Worm (Caenorhabditis elegans) whole organism, L4 larva: ENCODE measurements around the gene F38E11.6.

Experiments
- F26F4.8 ChIP-seq: fragments of 200-800 bp; sonication (Bioruptor generic); conservative IDR thresholded peaks from 2 replicates; pipeline ENCODE4 v1.3.6; 2022; ENCODE audit warnings: missing genetic modification characterization, missing compliant biosample characterization
- F37D6.2 ChIP-seq: sonication (generic microtip); optimal IDR thresholded peaks from 2 replicates; lab custom pipeline; 2016; ENCODE audit warnings: mild to moderate bottlenecking, missing genetic modification characterization, missing compliant biosample characterization
- T20F7.1 ChIP-seq: fragments of 200-800 bp; sonication (Bioruptor generic); optimal IDR thresholded peaks from 2 replicates; lab custom pipeline; 2018; ENCODE audit warnings: mild to moderate bottlenecking, missing genetic modification characterization, missing compliant biosample characterization
- Y75B8A.6 ChIP-seq: fragments of 200-800 bp; sonication (Bioruptor generic); IDR thresholded peaks from 2 replicates; pipeline ENCODE4 v1.3.6; 2022; ENCODE audit warnings: missing genetic modification reagents, missing genetic modification characterization, missing compliant biosample characterization
- ZK337.2 ChIP-seq: fragments of 200-800 bp; sonication (Bioruptor generic); IDR thresholded peaks from 2 replicates; pipeline ENCODE4 v1.3.6; 2022; ENCODE audit warnings: missing genetic modification reagents, missing genetic modification characterization, missing compliant biosample characterization
- ceh-28 ChIP-seq: fragments of 150-350 bp; optimal IDR thresholded peaks from 2 replicates; lab custom pipeline; 2014; ENCODE audit warnings: missing biosample characterization, missing genetic modification reagents, missing genetic modification characterization
- ceh-44 ChIP-seq: fragments of 200-800 bp; sonication (Bioruptor generic); IDR thresholded peaks from 2 replicates; pipeline ENCODE4 v1.3.6; 2022; ENCODE audit warnings: missing genetic modification reagents, missing genetic modification characterization, missing compliant biosample characterization
- ces-1 ChIP-seq: fragments of 150-350 bp; sonication (generic microtip); optimal IDR thresholded peaks from 4 replicates; lab custom pipeline; 2014; ENCODE audit warnings: missing biosample characterization, missing genetic modification reagents, missing genetic modification characterization
- cey-2 ChIP-seq: sonication (generic microtip); optimal IDR thresholded peaks from 3 replicates; lab custom pipeline; 2017; ENCODE audit warnings: missing genetic modification characterization, mild to moderate bottlenecking, missing compliant biosample characterization, antibody characterized with exemption, borderline replicate concordance; ENCODE audit not compliant: insufficient read depth
- daf-12 ChIP-seq: fragments of 150-350 bp; optimal IDR thresholded peaks from 2 replicates; lab custom pipeline; 2014; ENCODE audit warnings: missing biosample characterization, missing genetic modification reagents, missing genetic modification characterization
- daf-16 ChIP-seq, 3 experiments: sonication (generic microtip); optimal IDR thresholded peaks; 2 replicates each; lab custom pipeline; 2016 to 2017; ENCODE audit warnings: missing genetic modification characterization in 3 of 3, missing genetic modification reagents in 3 of 3, mild to moderate bottlenecking in 2 of 3, missing compliant biosample characterization in 2 of 3, missing biosample characterization in 1 of 3, moderate library complexity in 1 of 3
- daf-19 ChIP-seq: fragments of 200-800 bp; sonication (Bioruptor generic); conservative IDR thresholded peaks from 2 replicates; pipeline ENCODE4 v1.3.6; 2022; ENCODE audit warnings: missing genetic modification characterization, missing compliant biosample characterization
- dmd-6 ChIP-seq: fragments of 200-800 bp; sonication (Bioruptor generic); IDR thresholded peaks from 2 replicates; pipeline ENCODE4 v1.3.6; 2022; ENCODE audit warnings: missing genetic modification reagents, missing genetic modification characterization, missing compliant biosample characterization
- dmd-8 ChIP-seq: fragments of 200-800 bp; sonication (Bioruptor generic); IDR thresholded peaks from 2 replicates; pipeline ENCODE4 v1.3.6; 2022; ENCODE audit warnings: missing genetic modification characterization, missing compliant biosample characterization
- dmd-9 ChIP-seq: fragments of 200-800 bp; sonication (Bioruptor generic); IDR thresholded peaks from 2 replicates; pipeline ENCODE4 v1.3.6; 2022; ENCODE audit warnings: missing genetic modification reagents, missing genetic modification characterization, missing compliant biosample characterization
- dpl-1 ChIP-seq: fragments of 150-350 bp; optimal IDR thresholded peaks from 2 replicates; lab custom pipeline; 2014; ENCODE audit warnings: missing biosample characterization, missing genetic modification reagents, missing genetic modification characterization
- duxl-1 ChIP-seq: sonication (generic microtip); optimal IDR thresholded peaks from 2 replicates; lab custom pipeline; 2016; ENCODE audit warnings: mild to moderate bottlenecking, missing genetic modification characterization, moderate library complexity, missing compliant biosample characterization; ENCODE audit not compliant: poor library complexity
- dve-1 ChIP-seq: sonication (generic microtip); optimal IDR thresholded peaks from 2 replicates; lab custom pipeline; 2017; ENCODE audit warnings: antibody characterized with exemption, mild to moderate bottlenecking, missing genetic modification characterization, missing compliant biosample characterization; ENCODE audit not compliant: insufficient read depth
- egl-27 ChIP-seq: sonication (generic microtip); optimal IDR thresholded peaks from 3 replicates; lab custom pipeline; 2017; ENCODE audit warnings: missing biosample characterization, missing genetic modification reagents, missing genetic modification characterization
- fkh-10 ChIP-seq: fragments of 150-350 bp; optimal IDR thresholded peaks from 2 replicates; lab custom pipeline; 2014; ENCODE audit warnings: missing biosample characterization, missing genetic modification reagents, missing genetic modification characterization
- hlh-11 ChIP-seq: fragments of 200-800 bp; sonication (Bioruptor generic); optimal IDR thresholded peaks from 2 replicates; lab custom pipeline; 2018; ENCODE audit warnings: mild to moderate bottlenecking, missing genetic modification characterization, missing compliant biosample characterization
- hlh-30 ChIP-seq: sonication (generic microtip); optimal IDR thresholded peaks from 2 replicates; lab custom pipeline; 2017; ENCODE audit warnings: antibody characterized with exemption, mild to moderate bottlenecking, missing genetic modification characterization, missing compliant biosample characterization; ENCODE audit not compliant: insufficient read depth
- lin-1 ChIP-seq: fragments of 200-800 bp; sonication (Bioruptor generic); IDR thresholded peaks from 2 replicates; pipeline ENCODE4 v1.3.6; 2022; ENCODE audit warnings: missing genetic modification reagents, missing genetic modification characterization, missing compliant biosample characterization
- lin-13 ChIP-seq: fragments of 150-350 bp; optimal IDR thresholded peaks from 2 replicates; lab custom pipeline; 2014; ENCODE audit warnings: missing biosample characterization, missing genetic modification reagents, missing genetic modification characterization
- lin-15B ChIP-seq: fragments of 150-350 bp; sonication (generic microtip); optimal IDR thresholded peaks from 3 replicates; lab custom pipeline; 2014; ENCODE audit warnings: missing biosample characterization, missing genetic modification characterization
- lin-38 ChIP-seq: fragments of 200-800 bp; sonication (Bioruptor generic); IDR thresholded peaks from 2 replicates; pipeline ENCODE4 v1.3.6; 2022; ENCODE audit warnings: missing genetic modification reagents, missing genetic modification characterization, missing compliant biosample characterization
- lsy-2 ChIP-seq, 2 experiments: fragments of 150-350 bp in 1 of 2; sonication (generic microtip) in 1 of 2; optimal IDR thresholded peaks; 2 replicates each; lab custom pipeline; 2014 to 2017; ENCODE audit warnings: missing biosample characterization in 2 of 2, missing genetic modification characterization in 2 of 2
- mdl-1 ChIP-seq, 2 experiments: fragments of 150-350 bp in 1 of 2; sonication (generic microtip) in 1 of 2; optimal IDR thresholded peaks; 2 replicates each; lab custom pipeline; 2014 to 2017; ENCODE audit warnings: missing biosample characterization in 2 of 2, missing genetic modification characterization in 2 of 2
- mdt-29 ChIP-seq: fragments of 200-800 bp; sonication (Bioruptor generic); IDR thresholded peaks from 2 replicates; pipeline ENCODE4 v1.3.6; 2022; ENCODE audit warnings: missing genetic modification reagents, missing genetic modification characterization, missing compliant biosample characterization
- mep-1 ChIP-seq: fragments of 150-350 bp; sonication (generic microtip); optimal IDR thresholded peaks from 3 replicates; lab custom pipeline; 2014; ENCODE audit warnings: missing biosample characterization, missing genetic modification characterization
- mxl-2 ChIP-seq: fragments of 200-800 bp; sonication (Bioruptor generic); conservative IDR thresholded peaks from 2 replicates; pipeline ENCODE4 v1.3.6; 2022; ENCODE audit warnings: missing genetic modification reagents, missing genetic modification characterization, missing compliant biosample characterization
- mxl-3 ChIP-seq: fragments of 200-800 bp; sonication (Bioruptor generic); optimal IDR thresholded peaks from 2 replicates; lab custom pipeline; 2018; ENCODE audit warnings: mild to moderate bottlenecking, missing genetic modification characterization, missing compliant biosample characterization
- nhr-11 ChIP-seq: fragments of 150-350 bp; optimal IDR thresholded peaks from 2 replicates; lab custom pipeline; 2014; ENCODE audit warnings: missing biosample characterization, missing genetic modification characterization
- nhr-28 ChIP-seq: fragments of 150-350 bp; optimal IDR thresholded peaks from 2 replicates; lab custom pipeline; 2014; ENCODE audit warnings: missing biosample characterization, missing genetic modification characterization
- nhr-42 ChIP-seq: fragments of 200-800 bp; sonication (Bioruptor generic); IDR thresholded peaks from 2 replicates; pipeline ENCODE4 v1.3.6; 2022; ENCODE audit warnings: missing genetic modification characterization, missing compliant biosample characterization
- nhr-6 ChIP-seq: fragments of 150-350 bp; optimal IDR thresholded peaks from 2 replicates; lab custom pipeline; 2014; ENCODE audit warnings: missing biosample characterization, missing genetic modification characterization
- nhr-76 ChIP-seq: fragments of 150-350 bp; optimal IDR thresholded peaks from 2 replicates; lab custom pipeline; 2014; ENCODE audit warnings: missing biosample characterization, missing genetic modification characterization
- nhr-77 ChIP-seq: fragments of 150-350 bp; optimal IDR thresholded peaks from 2 replicates; lab custom pipeline; 2014; ENCODE audit warnings: missing biosample characterization, missing genetic modification characterization
- pqm-1 ChIP-seq: sonication (generic microtip); optimal IDR thresholded peaks from 2 replicates; lab custom pipeline; 2017; ENCODE audit warnings: missing biosample characterization, missing genetic modification characterization
- saeg-2 ChIP-seq: fragments of 200-800 bp; sonication (Bioruptor generic); IDR thresholded peaks from 2 replicates; pipeline ENCODE4 v1.3.6; 2022; ENCODE audit warnings: missing genetic modification reagents, missing genetic modification characterization, missing compliant biosample characterization
- sdz-12 ChIP-seq: fragments of 200-800 bp; sonication (Bioruptor generic); optimal IDR thresholded peaks from 2 replicates; lab custom pipeline; 2018; ENCODE audit warnings: mild to moderate bottlenecking, missing genetic modification characterization, missing compliant biosample characterization
- snpc-1.2 ChIP-seq: fragments of 200-800 bp; sonication (Bioruptor generic); IDR thresholded peaks from 2 replicates; pipeline ENCODE4 v1.3.6; 2022; ENCODE audit warnings: missing genetic modification reagents, missing genetic modification characterization, missing compliant biosample characterization
- unc-62 ChIP-seq, 3 experiments: fragments of 150-350 bp in 1 of 3; sonication (generic microtip); optimal IDR thresholded peaks in 2 of 3; peaks in 1 of 3; 1 replicate in 1 of 3; 2 replicates in 2 of 3; lab custom pipeline; 2014 to 2017; ENCODE audit warnings: missing biosample characterization in 3 of 3, missing genetic modification characterization in 3 of 3, missing genetic modification reagents in 3 of 3, missing genotype in 1 of 3
- zip-2 ChIP-seq: fragments of 150-350 bp; optimal IDR thresholded peaks from 2 replicates; lab custom pipeline; 2014; ENCODE audit warnings: missing biosample characterization, missing genetic modification characterization
- ztf-11 ChIP-seq: fragments of 150-350 bp; optimal IDR thresholded peaks from 2 replicates; lab custom pipeline; 2014; ENCODE audit warnings: missing biosample characterization, missing genetic modification characterization

F38E11.6 gene

ce11 chrIV:9467418-9467817, at the start of gene F38E11.6:
Gene F38E11.6 (minus strand): TSS chrIV:9467518.
- TF ChIP-seq lin-13 (GFP tag; lab: Kevin White, UChicago) (no peak), T20F7.1 (GFP tag; lab: Kevin White, UChicago) (no peak), duxl-1 (tag; lab: Kevin White, UChicago) (no peak), nhr-11 (no peak), nhr-76 (tag; lab: Kevin White, UChicago) (no peak), nhr-6 (tag; lab: Kevin White, UChicago) (no peak), mxl-3 (GFP tag; lab: Kevin White, UChicago) (no peak), lin-15B (no peak), sdz-12 (GFP tag; lab: Kevin White, UChicago) (no peak), ceh-28 (tag; lab: Kevin White, UChicago) (no peak)
- TF ChIP-seq, all 104 proteins: peak for 0

- TF ChIP-seq ceh-44 (GFP tag; lab: Robert Waterston, UW) (no peak), ces-1 (GFP tag; lab: Kevin White, UChicago) (no peak), hlh-30 (tag; lab: Kevin White, UChicago) (peak; percentile 53), nhr-28 (tag; lab: Kevin White, UChicago) (peak; percentile 56), nhr-76 (tag; lab: Kevin White, UChicago) (no peak), Y75B8A.6 (no peak), lsy-2 (tag; optimal IDR thresholded peaks at IDR 0.05; lab: Kevin White, UChicago) (peak in 1 of 2 experiments; percentile 37), sdz-12 (GFP tag; lab: Kevin White, UChicago) (no peak), mxl-2 (no peak), dmd-9 (GFP tag; lab: Robert Waterston, UW) (no peak), nhr-77 (peak; percentile 19), T20F7.1 (GFP tag; lab: Kevin White, UChicago) (no peak), snpc-1.2 (GFP tag; lab: Robert Waterston, UW) (no peak), unc-62 (GFP tag; optimal IDR thresholded peaks at IDR 0.05 in 1 of 2; lab: Kevin White, UChicago) (peak in 1 of 2 experiments; percentile 88), unc-62 (tag; optimal IDR thresholded peaks at IDR 0.05; lab: Kevin White, UChicago) (no peak), egl-27 (no peak), hlh-11 (tag; lab: Kevin White, UChicago) (peak; percentile 50), nhr-42 (GFP tag; lab: Robert Waterston, UW) (no peak), daf-12 (tag; lab: Kevin White, UChicago) (no peak), ztf-11 (no peak), dmd-6 (GFP tag; lab: Robert Waterston, UW) (peak; percentile 36), F37D6.2 (tag; lab: Kevin White, UChicago) (no peak), pqm-1 (no peak), saeg-2 (GFP tag; lab: Robert Waterston, UW) (no peak), cey-2 (tag; lab: Kevin White, UChicago) (peak; percentile 20), nhr-11 (no peak), daf-19 (GFP tag; lab: Robert Waterston, UW) (no peak), ZK337.2 (GFP tag; lab: Robert Waterston, UW) (no peak), ceh-28 (tag; lab: Kevin White, UChicago) (no peak), mdl-1 (tag; optimal IDR thresholded peaks at IDR 0.05; lab: Kevin White, UChicago) (peak in 1 of 2 experiments; percentile 74), lin-13 (GFP tag; lab: Kevin White, UChicago) (no peak), dve-1 (tag; lab: Kevin White, UChicago) (peak; percentile 34), lin-38 (no peak)
Observed at ce11 chrIV:9516831-9517230, 49.5 kb upstream of the F38E11.6 start, which contains the start of gene C33A12.19. Gene C33A12.19 (plus strand): TSS chrIV:9516999.

ce11 chrIV:9514132-9514531, 46.8 kb upstream of the F38E11.6 start:
- TF ChIP-seq nhr-28 (tag; lab: Kevin White, UChicago) (peak; percentile 14), dmd-8 (GFP tag; lab: Robert Waterston, UW) (no peak), lsy-2 (tag; optimal IDR thresholded peaks at IDR 0.05; lab: Kevin White, UChicago) (peak in 1 of 2 experiments; percentile 25), nhr-77 (peak; percentile 15), zip-2 (tag; lab: Kevin White, UChicago) (peak; percentile 76), dpl-1 (no peak), hlh-30 (tag; lab: Kevin White, UChicago) (peak; percentile 10), mep-1 (tag; lab: Kevin White, UChicago) (peak; percentile 3), lin-1 (no peak), saeg-2 (GFP tag; lab: Robert Waterston, UW) (no peak), fkh-10 (GFP tag; lab: Kevin White, UChicago) (no peak), daf-19 (GFP tag; lab: Robert Waterston, UW) (no peak), mdt-29 (GFP tag; lab: Robert Waterston, UW) (no peak), daf-16 (GFP tag; optimal IDR thresholded peaks at IDR 0.05; lab: Kevin White, UChicago) (no peak), daf-16 (tag; optimal IDR thresholded peaks at IDR 0.05; lab: Kevin White, UChicago) (peak; percentile 72), F26F4.8 (no peak), mxl-2 (no peak), T20F7.1 (GFP tag; lab: Kevin White, UChicago) (peak; percentile 55), dve-1 (tag; lab: Kevin White, UChicago) (peak; percentile 40)
